Worm (Caenorhabditis elegans) whole organism, midembryonic: Measurements from ENCODE around the gene clec-47.

Experiments
- cog-1 ChIP-seq: sonication (generic microtip); optimal IDR thresholded peaks from 2 replicates; lab custom pipeline; 2016; ENCODE audit warnings: missing genetic modification characterization, missing compliant biosample characterization
- flt-1 ChIP-seq: fragments of 200-800 bp; sonication (Bioruptor generic); IDR thresholded peaks from 2 replicates; pipeline ENCODE4 v1.3.6; 2022; ENCODE audit warnings: missing genetic modification characterization, missing compliant biosample characterization
- klf-2 ChIP-seq: fragments of 200-800 bp; sonication (Bioruptor generic); conservative IDR thresholded peaks from 2 replicates; pipeline ENCODE4 v1.3.6; 2022; ENCODE audit warnings: missing genetic modification reagents, missing genetic modification characterization, missing compliant biosample characterization
- med-1 ChIP-seq: sonication (generic microtip); optimal IDR thresholded peaks from 2 replicates; lab custom pipeline; 2017; ENCODE audit warnings: missing genetic modification characterization, mild to moderate bottlenecking, missing compliant biosample characterization, antibody characterized with exemption, missing genetic modification reagents; ENCODE audit not compliant: insufficient read depth
- ref-1 ChIP-seq: fragments of 200-800 bp; sonication (Bioruptor generic); conservative IDR thresholded peaks from 2 replicates; pipeline ENCODE4 v1.3.6; 2022; ENCODE audit warnings: missing genetic modification reagents, missing genetic modification characterization, missing compliant biosample characterization

DNA sequence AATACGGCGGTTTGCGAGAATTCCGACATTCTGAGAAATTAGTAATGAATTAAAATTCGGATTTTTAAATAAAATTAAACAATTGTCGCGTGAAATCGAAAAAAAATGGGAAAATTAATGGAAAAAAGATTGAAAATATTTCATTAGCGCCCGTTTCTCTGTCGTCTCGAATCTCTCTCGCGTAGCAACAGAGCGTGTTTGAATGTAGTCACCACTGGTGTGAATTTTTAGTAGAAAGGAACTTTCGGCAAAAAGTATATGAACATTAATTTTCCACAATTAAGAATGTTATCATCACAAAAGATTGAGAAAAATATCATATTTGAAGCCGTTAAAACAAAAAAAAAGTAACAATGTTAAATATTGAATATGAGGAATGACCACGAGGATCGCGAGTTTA lies 38.8 kb upstream of the clec-47 start, which contains the start of gene aipl-1:
- no peak for TF ChIP-seq flt-1
- no peak for TF ChIP-seq klf-2 (GFP tag; lab: Robert Waterston, UW)
- TF ChIP-seq ref-1 (GFP tag; lab: Robert Waterston, UW): no peak
- peak; percentile 1 for TF ChIP-seq cog-1 (tag; lab: Kevin White, UChicago)
- TF ChIP-seq med-1 (GFP tag; lab: Kevin White, UChicago): no peak
